Worm (Caenorhabditis elegans): ENCODE results near the gene Y62E10A.6.

Gene Y62E10A.6

DNA sequence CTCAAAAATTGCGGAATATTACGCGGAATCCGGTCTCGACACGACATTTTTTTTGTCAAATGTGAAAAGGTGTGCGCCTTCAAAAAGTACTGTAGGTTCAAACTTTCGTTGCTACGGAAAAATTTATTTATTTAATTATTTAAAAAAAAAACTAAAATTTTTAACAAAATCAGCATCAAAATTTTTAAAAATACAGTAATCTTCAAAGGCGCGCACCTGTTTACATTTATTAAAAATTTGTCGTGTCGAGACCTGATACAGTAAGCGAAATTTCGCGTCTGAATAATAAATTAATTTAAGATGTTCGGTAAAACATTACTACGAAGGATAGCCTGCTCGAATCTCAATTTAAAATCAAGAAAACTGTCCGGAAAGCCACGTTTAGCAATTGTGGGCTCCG is at the start of gene Y62E10A.6:
Gene Y62E10A.6, plus strand, starts transcription at position 301 of the 400 bp plus-strand sequence.
- no peak for TF ChIP-seq mab-5 (tag; optimal IDR thresholded peaks at IDR 0.05)
- TF ChIP-seq mbf-1 (tag; optimal IDR thresholded peaks at IDR 0.05): no peak
- no peak for TF ChIP-seq nhr-129 (tag; optimal IDR thresholded peaks at IDR 0.05)
- no peak for TF ChIP-seq peb-1 (tag; optimal IDR thresholded peaks at IDR 0.05)
- no peak for TF ChIP-seq ama-1 (optimal IDR thresholded peaks at IDR 0.05)
- no peak for TF ChIP-seq unc-62 (GFP tag; optimal IDR thresholded peaks at IDR 0.05)
- no peak for TF ChIP-seq sma-9 (GFP tag; optimal IDR thresholded peaks at IDR 0.05)
- TF ChIP-seq sma-9 (tag; optimal IDR thresholded peaks at IDR 0.05): no peak
- no peak for TF ChIP-seq blmp-1 (tag; optimal IDR thresholded peaks at IDR 0.05; ENCODE audit: insufficient read depth)
- TF ChIP-seq lin-11 (tag; optimal IDR thresholded peaks at IDR 0.05): no peak

DNA sequence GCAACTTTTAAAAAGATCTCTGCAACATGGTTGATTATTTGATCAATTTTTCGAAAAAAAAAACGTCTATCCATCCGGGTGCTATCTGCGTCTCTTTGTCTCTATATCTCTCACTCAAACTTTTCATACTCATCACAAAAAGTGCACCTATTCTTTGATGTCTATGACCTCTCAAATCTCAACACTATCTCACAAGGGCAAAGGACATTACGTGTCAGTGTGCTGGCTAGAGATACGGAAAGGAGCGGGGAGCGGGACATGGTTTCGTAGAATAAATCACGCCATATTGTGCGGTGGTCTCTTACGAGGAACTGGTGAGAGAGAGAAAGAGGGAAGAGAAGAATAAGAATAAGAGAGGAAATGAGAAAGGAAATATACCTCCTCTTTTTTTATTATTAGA is 49.4 kb upstream of the Y62E10A.6 start:
- TF ChIP-seq Y55F3AM.14 (GFP tag; optimal IDR thresholded peaks at IDR 0.05) (no peak), elt-1 (tag; optimal IDR thresholded peaks at IDR 0.05) (no peak), lsy-2 (tag; optimal IDR thresholded peaks at IDR 0.05) (peak in 1 of 2 experiments; percentile 82), nhr-6 (tag; optimal IDR thresholded peaks at IDR 0.05) (peak; percentile 69), F13H6.1 (tag; optimal IDR thresholded peaks at IDR 0.05) (peak; percentile 88), dmd-4 (tag; optimal IDR thresholded peaks at IDR 0.05) (no peak), egl-27 (tag; optimal IDR thresholded peaks at IDR 0.05) (peak; percentile 85), nhr-237 (tag; optimal IDR thresholded peaks at IDR 0.05) (no peak), gmeb-1 (tag; optimal IDR thresholded peaks at IDR 0.05) (peak; percentile 73), ceh-16 (tag; optimal IDR thresholded peaks at IDR 0.05) (no peak), ztf-4 (tag; optimal IDR thresholded peaks at IDR 0.05) (peak; percentile 48), peb-1 (tag; optimal IDR thresholded peaks at IDR 0.05) (no peak), ZK546.5 (tag; optimal IDR thresholded peaks at IDR 0.05) (no peak), mdl-1 (tag; optimal IDR thresholded peaks at IDR 0.05) (peak in 1 of 2 experiments; percentile 64), lin-39 (tag; optimal IDR thresholded peaks at IDR 0.05) (no peak), crh-2 (tag; optimal IDR thresholded peaks at IDR 0.05) (peak; percentile 98), aly-2 (tag; optimal IDR thresholded peaks at IDR 0.05) (no peak), nhr-12 (tag; optimal IDR thresholded peaks at IDR 0.05) (no peak), nhr-77 (tag; optimal IDR thresholded peaks at IDR 0.05) (peak; percentile 42), sem-4 (tag; optimal IDR thresholded peaks at IDR 0.05) (peak; percentile 45), unc-39 (tag; optimal IDR thresholded peaks at IDR 0.05) (no peak), nhr-11 (tag; optimal IDR thresholded peaks at IDR 0.05) (no peak), sma-9 (GFP tag; optimal IDR thresholded peaks at IDR 0.05) (peak; percentile 92), sma-9 (tag; optimal IDR thresholded peaks at IDR 0.05) (no peak), nhr-129 (tag; optimal IDR thresholded peaks at IDR 0.05) (peak; percentile 97), sma-3 (GFP tag; optimal IDR thresholded peaks at IDR 0.05) (peak; percentile 93), lin-13 (GFP tag; optimal IDR thresholded peaks at IDR 0.05) (peak; percentile 34), unc-55 (GFP tag; optimal IDR thresholded peaks at IDR 0.05) (no peak), unc-62 (GFP tag; optimal IDR thresholded peaks at IDR 0.05) (peak; percentile 29), C34F6.9 (tag; optimal IDR thresholded peaks at IDR 0.05) (peak; percentile 87), elt-3 (tag; optimal IDR thresholded peaks at IDR 0.05) (no peak), nhr-21 (tag; optimal IDR thresholded peaks at IDR 0.05) (peak; percentile 88), R02D3.7 (tag; optimal IDR thresholded peaks at IDR 0.05) (no peak), snpc-4 (tag; optimal IDR thresholded peaks at IDR 0.05) (no peak), zag-1 (tag; optimal IDR thresholded peaks at IDR 0.05) (no peak), nhr-25 (tag; optimal IDR thresholded peaks at IDR 0.05) (peak; percentile 53), fos-1 (tag; optimal IDR thresholded peaks at IDR 0.05) (peak; percentile 90), blmp-1 (tag; optimal IDR thresholded peaks at IDR 0.05; ENCODE audit: insufficient read depth) (peak; percentile 36)

DNA sequence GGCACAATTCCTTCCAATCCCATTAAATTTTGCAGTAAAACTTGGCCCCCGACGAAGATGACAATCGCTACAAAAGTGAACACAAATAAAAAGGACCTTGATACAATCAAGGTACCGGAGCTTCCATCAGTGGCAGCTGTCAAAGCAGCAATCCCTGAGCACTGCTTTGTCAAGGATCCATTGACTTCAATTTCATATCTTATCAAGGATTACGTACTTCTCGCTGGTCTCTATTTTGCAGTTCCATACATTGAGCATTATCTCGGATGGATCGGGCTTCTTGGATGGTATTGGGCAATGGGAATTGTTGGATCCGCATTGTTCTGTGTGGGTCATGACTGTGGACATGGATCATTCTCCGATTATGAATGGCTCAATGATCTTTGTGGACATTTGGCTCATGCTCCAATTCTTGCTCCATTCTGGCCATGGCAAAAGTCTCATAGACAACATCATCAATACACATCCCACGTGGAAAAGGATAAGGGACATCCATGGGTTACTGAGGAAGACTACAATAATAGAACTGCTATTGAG is 47.9 kb upstream of the Y62E10A.6 start, which contains the start of gene fat-2:
Gene fat-2, plus strand, starts transcription at position 51 of the 537 bp plus-strand sequence.
- TF ChIP-seq C34F6.9 (tag; optimal IDR thresholded peaks at IDR 0.05) (no peak), lsy-2 (tag; optimal IDR thresholded peaks at IDR 0.05) (no peak), lin-39 (tag; optimal IDR thresholded peaks at IDR 0.05) (no peak), ztf-11 (tag; optimal IDR thresholded peaks at IDR 0.05) (no peak), peb-1 (tag; optimal IDR thresholded peaks at IDR 0.05) (no peak)

Measured in whole organism, L2 larva.